Worm (Caenorhabditis elegans) whole organism, L4 larva: ENCODE results near the gene F01F1.11.

Experiments
- F26F4.8 ChIP-seq: fragments of 200-800 bp; sonication (Bioruptor generic); conservative IDR thresholded peaks from 2 replicates; pipeline ENCODE4 v1.3.6; 2022; ENCODE audit warnings: missing genetic modification characterization, missing compliant biosample characterization
- R02D3.7 ChIP-seq: fragments of 150-350 bp; sonication (generic microtip); optimal IDR thresholded peaks from 3 replicates; lab custom pipeline; 2014; ENCODE audit warnings: missing biosample characterization, missing genetic modification characterization
- T20F7.1 ChIP-seq: fragments of 200-800 bp; sonication (Bioruptor generic); optimal IDR thresholded peaks from 2 replicates; lab custom pipeline; 2018; ENCODE audit warnings: mild to moderate bottlenecking, missing genetic modification characterization, missing compliant biosample characterization
- T26A8.4 ChIP-seq: fragments of 200-800 bp; sonication (Bioruptor generic); IDR thresholded peaks from 2 replicates; pipeline ENCODE4 v1.3.6; 2022; ENCODE audit warnings: missing genetic modification characterization, missing compliant biosample characterization
- Y48G9A.11 ChIP-seq: fragments of 200-800 bp; sonication (Bioruptor generic); IDR thresholded peaks from 2 replicates; pipeline ENCODE4 v1.3.6; 2022; ENCODE audit warnings: missing genetic modification reagents, missing genetic modification characterization, missing compliant biosample characterization
- Y75B8A.6 ChIP-seq: fragments of 200-800 bp; sonication (Bioruptor generic); IDR thresholded peaks from 2 replicates; pipeline ENCODE4 v1.3.6; 2022; ENCODE audit warnings: missing genetic modification reagents, missing genetic modification characterization, missing compliant biosample characterization
- ZK337.2 ChIP-seq: fragments of 200-800 bp; sonication (Bioruptor generic); IDR thresholded peaks from 2 replicates; pipeline ENCODE4 v1.3.6; 2022; ENCODE audit warnings: missing genetic modification reagents, missing genetic modification characterization, missing compliant biosample characterization
- aha-1 ChIP-seq: fragments of 150-350 bp; peaks from one replicate; lab custom pipeline; 2014; ENCODE audit warnings: missing biosample characterization, missing genetic modification characterization
- ama-1 ChIP-seq: fragments of 150-350 bp; optimal IDR thresholded peaks from 2 replicates; lab custom pipeline; 2014; ENCODE audit warnings: inconsistent platforms, mixed read lengths
- ceh-28 ChIP-seq: fragments of 150-350 bp; optimal IDR thresholded peaks from 2 replicates; lab custom pipeline; 2014; ENCODE audit warnings: missing biosample characterization, missing genetic modification reagents, missing genetic modification characterization
- ceh-32 ChIP-seq: sonication (generic microtip); optimal IDR thresholded peaks from 2 replicates; lab custom pipeline; 2016; ENCODE audit warnings: mild to moderate bottlenecking, missing genetic modification characterization, missing compliant biosample characterization; ENCODE audit not compliant: poor library complexity
- cey-2 ChIP-seq: sonication (generic microtip); optimal IDR thresholded peaks from 3 replicates; lab custom pipeline; 2017; ENCODE audit warnings: missing genetic modification characterization, mild to moderate bottlenecking, missing compliant biosample characterization, antibody characterized with exemption, borderline replicate concordance; ENCODE audit not compliant: insufficient read depth
- daf-16 ChIP-seq, 3 experiments: sonication (generic microtip); optimal IDR thresholded peaks; 2 replicates each; lab custom pipeline; 2016 to 2017; ENCODE audit warnings: missing genetic modification characterization in 3 of 3, missing genetic modification reagents in 3 of 3, mild to moderate bottlenecking in 2 of 3, missing compliant biosample characterization in 2 of 3, missing biosample characterization in 1 of 3, moderate library complexity in 1 of 3
- daf-19 ChIP-seq: fragments of 200-800 bp; sonication (Bioruptor generic); conservative IDR thresholded peaks from 2 replicates; pipeline ENCODE4 v1.3.6; 2022; ENCODE audit warnings: missing genetic modification characterization, missing compliant biosample characterization
- daf-8 ChIP-seq: fragments of 200-800 bp; sonication (Bioruptor generic); IDR thresholded peaks from 2 replicates; pipeline ENCODE4 v1.3.6; 2022; ENCODE audit warnings: missing genetic modification characterization, missing compliant biosample characterization
- dmd-6 ChIP-seq: fragments of 200-800 bp; sonication (Bioruptor generic); IDR thresholded peaks from 2 replicates; pipeline ENCODE4 v1.3.6; 2022; ENCODE audit warnings: missing genetic modification reagents, missing genetic modification characterization, missing compliant biosample characterization
- duxl-1 ChIP-seq: sonication (generic microtip); optimal IDR thresholded peaks from 2 replicates; lab custom pipeline; 2016; ENCODE audit warnings: mild to moderate bottlenecking, missing genetic modification characterization, moderate library complexity, missing compliant biosample characterization; ENCODE audit not compliant: poor library complexity
- dve-1 ChIP-seq: sonication (generic microtip); optimal IDR thresholded peaks from 2 replicates; lab custom pipeline; 2017; ENCODE audit warnings: antibody characterized with exemption, mild to moderate bottlenecking, missing genetic modification characterization, missing compliant biosample characterization; ENCODE audit not compliant: insufficient read depth
- hlh-11 ChIP-seq: fragments of 200-800 bp; sonication (Bioruptor generic); optimal IDR thresholded peaks from 2 replicates; lab custom pipeline; 2018; ENCODE audit warnings: mild to moderate bottlenecking, missing genetic modification characterization, missing compliant biosample characterization
- hlh-30 ChIP-seq: sonication (generic microtip); optimal IDR thresholded peaks from 2 replicates; lab custom pipeline; 2017; ENCODE audit warnings: antibody characterized with exemption, mild to moderate bottlenecking, missing genetic modification characterization, missing compliant biosample characterization; ENCODE audit not compliant: insufficient read depth
- hmg-1.1 ChIP-seq: fragments of 200-800 bp; sonication (Bioruptor generic); IDR thresholded peaks from 2 replicates; pipeline ENCODE4 v1.3.6; 2022; ENCODE audit warnings: missing genetic modification reagents, missing genetic modification characterization, missing compliant biosample characterization
- lim-7 ChIP-seq: fragments of 200-800 bp; sonication (Bioruptor generic); IDR thresholded peaks from 2 replicates; pipeline ENCODE4 v1.3.6; 2022; ENCODE audit warnings: missing genetic modification characterization, missing compliant biosample characterization
- lin-1 ChIP-seq: fragments of 200-800 bp; sonication (Bioruptor generic); IDR thresholded peaks from 2 replicates; pipeline ENCODE4 v1.3.6; 2022; ENCODE audit warnings: missing genetic modification reagents, missing genetic modification characterization, missing compliant biosample characterization
- lsy-2 ChIP-seq, 2 experiments: fragments of 150-350 bp in 1 of 2; sonication (generic microtip) in 1 of 2; optimal IDR thresholded peaks; 2 replicates each; lab custom pipeline; 2014 to 2017; ENCODE audit warnings: missing biosample characterization in 2 of 2, missing genetic modification characterization in 2 of 2
- mdl-1 ChIP-seq, 2 experiments: fragments of 150-350 bp in 1 of 2; sonication (generic microtip) in 1 of 2; optimal IDR thresholded peaks; 2 replicates each; lab custom pipeline; 2014 to 2017; ENCODE audit warnings: missing biosample characterization in 2 of 2, missing genetic modification characterization in 2 of 2
- mep-1 ChIP-seq: fragments of 150-350 bp; sonication (generic microtip); optimal IDR thresholded peaks from 3 replicates; lab custom pipeline; 2014; ENCODE audit warnings: missing biosample characterization, missing genetic modification characterization
- mes-2 ChIP-seq: sonication (generic microtip); optimal IDR thresholded peaks from 2 replicates; lab custom pipeline; 2016; ENCODE audit warnings: missing genotype, mild to moderate bottlenecking, missing genetic modification characterization, missing compliant biosample characterization; ENCODE audit not compliant: poor library complexity, severe bottlenecking
- mxl-3 ChIP-seq: fragments of 200-800 bp; sonication (Bioruptor generic); optimal IDR thresholded peaks from 2 replicates; lab custom pipeline; 2018; ENCODE audit warnings: mild to moderate bottlenecking, missing genetic modification characterization, missing compliant biosample characterization
- nhr-102 ChIP-seq: sonication (generic microtip); optimal IDR thresholded peaks from 2 replicates; lab custom pipeline; 2016; ENCODE audit warnings: mild to moderate bottlenecking, missing genetic modification characterization, moderate library complexity, missing compliant biosample characterization
- nhr-237 ChIP-seq: sonication (generic microtip); optimal IDR thresholded peaks from 2 replicates; lab custom pipeline; 2017; ENCODE audit warnings: missing biosample characterization, missing genetic modification characterization
- nhr-28 ChIP-seq: fragments of 150-350 bp; optimal IDR thresholded peaks from 2 replicates; lab custom pipeline; 2014; ENCODE audit warnings: missing biosample characterization, missing genetic modification characterization
- nhr-41 ChIP-seq: fragments of 200-800 bp; sonication (Bioruptor generic); IDR thresholded peaks from 2 replicates; pipeline ENCODE4 v1.3.6; 2022; ENCODE audit warnings: missing genetic modification reagents, missing genetic modification characterization, missing compliant biosample characterization
- nhr-48 ChIP-seq: sonication (generic microtip); optimal IDR thresholded peaks from 2 replicates; lab custom pipeline; 2016; ENCODE audit warnings: mild to moderate bottlenecking, missing genetic modification characterization, missing compliant biosample characterization
- nhr-6 ChIP-seq: fragments of 150-350 bp; optimal IDR thresholded peaks from 2 replicates; lab custom pipeline; 2014; ENCODE audit warnings: missing biosample characterization, missing genetic modification characterization
- nhr-77 ChIP-seq: fragments of 150-350 bp; optimal IDR thresholded peaks from 2 replicates; lab custom pipeline; 2014; ENCODE audit warnings: missing biosample characterization, missing genetic modification characterization
- php-3 ChIP-seq: fragments of 200-800 bp; sonication (Bioruptor generic); IDR thresholded peaks from 2 replicates; pipeline ENCODE4 v1.3.6; 2022; ENCODE audit warnings: missing genetic modification reagents, missing genetic modification characterization, missing compliant biosample characterization
- pqm-1 ChIP-seq: sonication (generic microtip); optimal IDR thresholded peaks from 2 replicates; lab custom pipeline; 2017; ENCODE audit warnings: missing biosample characterization, missing genetic modification characterization
- saeg-2 ChIP-seq: fragments of 200-800 bp; sonication (Bioruptor generic); IDR thresholded peaks from 2 replicates; pipeline ENCODE4 v1.3.6; 2022; ENCODE audit warnings: missing genetic modification reagents, missing genetic modification characterization, missing compliant biosample characterization
- spr-3 ChIP-seq: fragments of 200-800 bp; sonication (Bioruptor generic); optimal IDR thresholded peaks from 2 replicates; lab custom pipeline; 2018; ENCODE audit warnings: mild to moderate bottlenecking, missing genetic modification characterization, missing compliant biosample characterization
- tra-1 ChIP-seq: fragments of 200-800 bp; sonication (Bioruptor generic); IDR thresholded peaks from 2 replicates; pipeline ENCODE4 v1.3.6; 2022; ENCODE audit warnings: missing genetic modification reagents, missing genetic modification characterization, missing compliant biosample characterization
- unc-62 ChIP-seq, 3 experiments: fragments of 150-350 bp in 1 of 3; sonication (generic microtip); optimal IDR thresholded peaks in 2 of 3; peaks in 1 of 3; 1 replicate in 1 of 3; 2 replicates in 2 of 3; lab custom pipeline; 2014 to 2017; ENCODE audit warnings: missing biosample characterization in 3 of 3, missing genetic modification characterization in 3 of 3, missing genetic modification reagents in 3 of 3, missing genotype in 1 of 3
- zag-1 ChIP-seq: fragments of 150-350 bp; optimal IDR thresholded peaks from 2 replicates; lab custom pipeline; 2014; ENCODE audit warnings: missing biosample characterization, missing genetic modification characterization
- zfp-2 ChIP-seq: sonication (generic microtip); optimal IDR thresholded peaks from 2 replicates; lab custom pipeline; 2016; ENCODE audit warnings: mild to moderate bottlenecking, missing genetic modification characterization, missing compliant biosample characterization
- zfp-3 ChIP-seq: fragments of 200-800 bp; sonication (Bioruptor generic); conservative IDR thresholded peaks from 2 replicates; pipeline ENCODE4 v1.3.6; 2022; ENCODE audit warnings: missing genetic modification reagents, missing genetic modification characterization, missing compliant biosample characterization
- ztf-11 ChIP-seq: fragments of 150-350 bp; optimal IDR thresholded peaks from 2 replicates; lab custom pipeline; 2014; ENCODE audit warnings: missing biosample characterization, missing genetic modification characterization

The F01F1.11 gene

ce11 chrIII:5839147-5839546 is 32.5 kb downstream of the F01F1.11 start (continued):
- TF ChIP-seq spr-3 (GFP tag; lab: Kevin White, UChicago) (no peak), nhr-237 (no peak), dmd-6 (GFP tag; lab: Robert Waterston, UW) (peak; percentile 74), Y75B8A.6 (no peak), lin-1 (GFP tag; lab: Robert Waterston, UW) (0 out of 2 replicates have a peak, but pooled peaks have one; percentile 27), zfp-2 (tag; lab: Kevin White, UChicago) (no peak), T26A8.4 (GFP tag; lab: Robert Waterston, UW) (no peak; the same call in 1 of the 2 replicates), dve-1 (peak; percentile 88)

ce11 chrIII:5838159-5839046 is 33.3 kb downstream of the F01F1.11 start:
- no peak for TF ChIP-seq lim-7 (GFP tag; lab: Robert Waterston, UW)
- peak in 1 of 2 experiments; percentile 60 for TF ChIP-seq daf-16 (GFP tag; optimal IDR thresholded peaks at IDR 0.05; lab: Kevin White, UChicago)
- TF ChIP-seq daf-16 (tag; optimal IDR thresholded peaks at IDR 0.05; lab: Kevin White, UChicago), result peak; percentile 82
- peak; percentile 77 for TF ChIP-seq nhr-77
- peak; percentile 70 to 93 for TF ChIP-seq mdl-1 (tag; optimal IDR thresholded peaks at IDR 0.05; lab: Kevin White, UChicago)
- TF ChIP-seq ceh-32, result no peak
- peak; percentile 25 for TF ChIP-seq aha-1 (tag; lab: Kevin White, UChicago)
- peak; percentile 95 for TF ChIP-seq dve-1
- TF ChIP-seq ceh-28 (tag; lab: Kevin White, UChicago), result no peak
- TF ChIP-seq F26F4.8 (GFP tag; lab: Robert Waterston, UW), result no peak
- TF ChIP-seq nhr-41 (GFP tag; lab: Robert Waterston, UW), result no peak
- TF ChIP-seq hlh-30, result peak; percentile 75
- TF ChIP-seq saeg-2, result no peak
- peak; percentile 87 for TF ChIP-seq php-3 (GFP tag; lab: Robert Waterston, UW)
- peak; percentile 55 to 58 for TF ChIP-seq lsy-2 (tag; optimal IDR thresholded peaks at IDR 0.05; lab: Kevin White, UChicago)
- TF ChIP-seq nhr-28 (tag; lab: Kevin White, UChicago), result peak; percentile 96
- TF ChIP-seq nhr-48 (tag; lab: Kevin White, UChicago), result peak; percentile 81
- no peak for TF ChIP-seq ztf-11 (tag; lab: Kevin White, UChicago)
- TF ChIP-seq T20F7.1 (GFP tag; lab: Kevin White, UChicago), result peak; percentile 74
- peak; percentile 6 for TF ChIP-seq nhr-102 (tag; lab: Kevin White, UChicago)
- TF ChIP-seq hlh-11 (tag; lab: Kevin White, UChicago), result peak; percentile 93
- TF ChIP-seq zag-1, result no peak
- peak; percentile 86 for TF ChIP-seq mxl-3 (GFP tag; lab: Kevin White, UChicago)
- 0 out of 2 replicates have a peak, but pooled peaks have one; percentile 7 for TF ChIP-seq hmg-1.1
- peak; percentile 15 for TF ChIP-seq duxl-1 (tag; lab: Kevin White, UChicago)
- TF ChIP-seq daf-19 (GFP tag; lab: Robert Waterston, UW), result no peak
- TF ChIP-seq ama-1 (lab: Kevin White, UChicago), result peak; percentile 33
- TF ChIP-seq nhr-6 (tag; lab: Kevin White, UChicago), result peak; percentile 67
- no peak for TF ChIP-seq Y48G9A.11 (GFP tag; lab: Robert Waterston, UW)
- TF ChIP-seq dmd-6 (GFP tag; lab: Robert Waterston, UW), result peak; percentile 95
- TF ChIP-seq mes-2 (tag; lab: Kevin White, UChicago), result peak; percentile 30
- peak; percentile 58; the same call in 1 of the 2 replicates for TF ChIP-seq tra-1 (GFP tag; lab: Robert Waterston, UW)
- peak; percentile 9 for TF ChIP-seq cey-2
- TF ChIP-seq R02D3.7, result no peak
- TF ChIP-seq daf-8 (GFP tag; lab: Robert Waterston, UW), result no peak
- peak; percentile 49 to 82 for TF ChIP-seq unc-62 (GFP tag; optimal IDR thresholded peaks at IDR 0.05 in 1 of 2; lab: Kevin White, UChicago)
- no peak for TF ChIP-seq unc-62 (tag; optimal IDR thresholded peaks at IDR 0.05; lab: Kevin White, UChicago)
- 0 out of 2 replicates have a peak, but pooled peaks have one; percentile 24 for TF ChIP-seq lin-1 (GFP tag; lab: Robert Waterston, UW)
- peak; percentile 72 for TF ChIP-seq mep-1 (tag; lab: Kevin White, UChicago)
- no peak for TF ChIP-seq ZK337.2 (GFP tag; lab: Robert Waterston, UW)
- peak; percentile 93 for TF ChIP-seq pqm-1
- TF ChIP-seq zfp-3 (GFP tag; lab: Robert Waterston, UW), result 0 out of 2 replicates have a peak, but pooled peaks have one; percentile 31
